Fruit fly (Drosophila melanogaster) whole organism, adult: Measurements from ENCODE around the gene CG32801.

ENCODE experiments used
- CG11617 ChIP-seq: fragments of 200-800 bp; sonication (Bioruptor generic); optimal IDR thresholded peaks from 2 replicates; lab custom pipeline; 2017; ENCODE audit warnings: mild to moderate bottlenecking, missing biosample characterization, missing genetic modification reagents, missing genetic modification characterization
- CG12768 ChIP-seq: fragments of 200-800 bp; sonication (Bioruptor generic); optimal IDR thresholded peaks from 2 replicates; lab custom pipeline; 2017; ENCODE audit warnings: missing biosample characterization, missing genetic modification characterization, mild to moderate bottlenecking, moderate library complexity, missing genetic modification reagents
- CG14711 ChIP-seq: fragments of 200-800 bp; sonication (Bioruptor generic); optimal IDR thresholded peaks from 2 replicates; lab custom pipeline; 2018; ENCODE audit warnings: missing biosample characterization, mild to moderate bottlenecking, missing genetic modification characterization, moderate library complexity
- CG1620 ChIP-seq: fragments of 200-800 bp; sonication (Bioruptor generic); optimal IDR thresholded peaks from 2 replicates; lab custom pipeline; 2016; ENCODE audit warnings: missing biosample characterization, missing genetic modification characterization
- CG33017 ChIP-seq: fragments of 200-800 bp; sonication (Bioruptor generic); optimal IDR thresholded peaks from 2 replicates; lab custom pipeline; 2018; ENCODE audit warnings: missing biosample characterization, mild to moderate bottlenecking, missing genetic modification characterization, moderate library complexity
- CG5204 ChIP-seq: fragments of 200-800 bp; sonication (Bioruptor generic); optimal IDR thresholded peaks from 2 replicates; lab custom pipeline; 2016; ENCODE audit warnings: missing biosample characterization, missing genetic modification characterization
- CG7045 ChIP-seq: fragments of 200-800 bp; sonication (Bioruptor generic); optimal IDR thresholded peaks from 2 replicates; lab custom pipeline; 2017; ENCODE audit warnings: missing biosample characterization, mild to moderate bottlenecking, missing genetic modification characterization
- CG7101 ChIP-seq: fragments of 200-800 bp; sonication (Bioruptor generic); optimal IDR thresholded peaks from 2 replicates; lab custom pipeline; 2018; ENCODE audit warnings: missing biosample characterization, mild to moderate bottlenecking, missing genetic modification characterization, moderate library complexity
- Clk ChIP-seq: fragments of 200-800 bp; sonication (Bioruptor generic); optimal IDR thresholded peaks from 2 replicates; lab custom pipeline; 2017; ENCODE audit warnings: missing biosample characterization, missing genetic modification characterization
- Crg-1 ChIP-seq: fragments of 200-800 bp; sonication (Bioruptor generic); optimal IDR thresholded peaks from 2 replicates; lab custom pipeline; 2016; ENCODE audit warnings: missing biosample characterization, missing genetic modification characterization
- Hr96 ChIP-seq: fragments of 200-800 bp; sonication (Bioruptor generic); optimal IDR thresholded peaks from 2 replicates; lab custom pipeline; 2016; ENCODE audit warnings: missing biosample characterization, missing genetic modification characterization
- Mnt ChIP-seq: fragments of 200-800 bp; sonication (Bioruptor generic); optimal IDR thresholded peaks from 2 replicates; lab custom pipeline; 2016; ENCODE audit warnings: missing biosample characterization, mild to moderate bottlenecking, missing genetic modification characterization
- bab1 ChIP-seq: fragments of 200-800 bp; sonication (Bioruptor generic); optimal IDR thresholded peaks from 3 replicates; lab custom pipeline; 2019; ENCODE audit warnings: missing biosample characterization, mild to moderate bottlenecking, missing genetic modification characterization, moderate library complexity
- cic ChIP-seq: fragments of 200-800 bp; sonication (Bioruptor generic); optimal IDR thresholded peaks from 2 replicates; lab custom pipeline; 2017; ENCODE audit warnings: missing biosample characterization, mild to moderate bottlenecking, missing genetic modification characterization, moderate library complexity
- cnc ChIP-seq, 2 experiments: fragments of >200 bp; optimal IDR thresholded peaks; 2 replicates each; lab custom pipeline; 2017
- kay ChIP-seq: fragments of 200-800 bp; sonication (Bioruptor generic); peaks from one replicate; lab custom pipeline; 2016; ENCODE audit warnings: missing biosample characterization, missing genetic modification characterization, borderline replicate concordance
- ovo ChIP-seq: fragments of 200-800 bp; sonication (Bioruptor generic); optimal IDR thresholded peaks from 2 replicates; lab custom pipeline; 2016; ENCODE audit warnings: missing biosample characterization, missing genetic modification characterization
- pad ChIP-seq: fragments of 200-800 bp; sonication (Bioruptor generic); optimal IDR thresholded peaks from 3 replicates; lab custom pipeline; 2017; ENCODE audit warnings: missing biosample characterization, missing genetic modification characterization, mild to moderate bottlenecking, moderate library complexity, missing genetic modification reagents
- tj ChIP-seq: fragments of 200-800 bp; sonication (Bioruptor generic); optimal IDR thresholded peaks from 3 replicates; lab custom pipeline; 2017; ENCODE audit warnings: missing biosample characterization, mild to moderate bottlenecking, missing genetic modification characterization, moderate library complexity
- toe ChIP-seq: fragments of 200-800 bp; sonication (Bioruptor generic); optimal IDR thresholded peaks from 2 replicates; lab custom pipeline; 2016; ENCODE audit warnings: missing biosample characterization, missing genetic modification characterization

The CG32801 gene

DNA sequence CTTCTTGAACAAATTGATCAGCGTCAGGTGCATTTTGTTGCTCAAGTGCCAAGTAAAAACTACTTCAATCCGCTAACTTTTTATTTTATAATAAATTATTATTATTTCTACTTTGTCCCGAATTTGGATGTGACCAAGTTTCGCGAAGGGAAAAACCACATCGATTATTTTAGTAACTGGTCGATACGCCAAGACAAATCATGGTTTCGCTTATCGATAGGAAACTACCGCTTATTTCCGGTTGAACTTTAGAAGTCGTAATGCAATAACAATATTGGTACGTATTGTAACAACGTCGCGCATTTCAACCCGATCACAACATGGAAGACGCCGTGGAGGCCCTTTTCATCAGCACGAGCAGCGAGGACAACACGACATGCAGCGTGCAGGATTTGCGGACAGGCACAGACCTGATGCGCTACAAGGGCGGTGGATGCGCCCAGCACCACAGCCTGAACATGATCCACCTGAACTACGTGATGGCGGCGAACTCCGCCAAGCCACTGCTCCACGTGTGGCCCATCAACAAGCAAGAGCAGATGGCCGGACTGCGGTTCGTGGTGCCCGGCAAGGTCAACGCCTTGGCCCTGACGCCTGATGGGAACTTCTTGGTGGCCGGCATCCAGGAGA, 25.8 kb downstream of the CG32801 start, which contains the start of the genes CG14817 and CG14805:
Gene CG14817 (minus strand): TSS at position 164 of the 630 bp plus-strand sequence.
Gene CG14805 (plus strand): TSS at position 211 of the 630 bp plus-strand sequence.
- TF ChIP-seq pad (GFP tag; lab: Kevin White, UChicago) (peak; percentile 70), CG1620 (peak; percentile 68), Crg-1 (peak; percentile 76), CG7101 (peak; percentile 92), kay (GFP tag; lab: Kevin White, UChicago) (no peak), CG7045 (peak; percentile 58), Hr96 (GFP tag; lab: Kevin White, UChicago) (no peak), tj (GFP tag; lab: Kevin White, UChicago) (peak; percentile 63), CG11617 (GFP tag; lab: Kevin White, UChicago) (peak; percentile 90), ovo (GFP tag; lab: Kevin White, UChicago) (peak; percentile 71), Clk (GFP tag; lab: Kevin White, UChicago) (no peak), Mnt (GFP tag; lab: Kevin White, UChicago) (peak; percentile 84), CG33017 (tag; lab: Kevin White, UChicago) (peak; percentile 65), CG14711 (peak; percentile 79), CG12768 (GFP tag; lab: Kevin White, UChicago) (peak; percentile 58), bab1 (peak; percentile 95), cic (GFP tag; lab: Kevin White, UChicago) (peak; percentile 31), CG5204 (GFP tag; lab: Kevin White, UChicago) (no peak)

DNA sequence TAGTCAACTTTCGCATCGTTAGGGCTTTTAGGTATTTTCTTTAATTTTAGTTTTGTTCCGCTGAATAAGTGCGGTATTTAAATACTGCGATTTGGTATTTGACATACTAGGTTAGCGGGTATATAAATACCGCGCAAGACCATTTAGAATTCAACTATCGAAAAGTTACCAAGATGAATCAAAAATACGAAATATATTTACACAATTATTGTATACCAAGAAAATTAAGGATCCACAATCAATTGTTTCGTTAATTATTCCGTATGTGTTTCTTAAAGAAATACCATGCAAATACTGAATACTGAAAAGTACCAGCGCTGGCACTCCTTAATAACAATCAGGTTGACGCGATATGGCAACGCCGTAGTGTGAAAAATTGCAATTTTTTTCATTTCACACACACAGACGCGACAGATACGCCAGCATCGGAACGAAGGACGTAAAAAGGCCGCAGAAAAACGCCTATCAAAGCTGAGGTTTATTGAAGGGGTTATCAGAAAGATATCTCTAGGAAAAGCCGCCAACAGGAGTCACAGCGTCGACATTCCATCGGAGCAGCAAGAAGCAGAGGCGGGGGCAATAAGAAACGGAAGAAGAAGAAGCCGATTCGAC, 29.4 kb downstream of the CG32801 start, which contains the start of the genes Pgam5 and Vps26:
Gene Pgam5 (minus strand): TSS at position 51 of the 612 bp plus-strand sequence.
Gene Vps26 (plus strand): TSS at position 339 of the 612 bp plus-strand sequence.
- TF ChIP-seq CG14711, result peak; percentile 5
- no peak for TF ChIP-seq CG11617 (GFP tag; lab: Kevin White, UChicago)
- no peak for TF ChIP-seq Crg-1
- peak; percentile 67 for TF ChIP-seq tj (GFP tag; lab: Kevin White, UChicago)
- TF ChIP-seq pad (GFP tag; lab: Kevin White, UChicago), result peak; percentile 12
- peak; percentile 52 for TF ChIP-seq Mnt (GFP tag; lab: Kevin White, UChicago)
- TF ChIP-seq CG12768 (GFP tag; lab: Kevin White, UChicago), result no peak
- TF ChIP-seq toe (GFP tag; lab: Kevin White, UChicago), result no peak

DNA sequence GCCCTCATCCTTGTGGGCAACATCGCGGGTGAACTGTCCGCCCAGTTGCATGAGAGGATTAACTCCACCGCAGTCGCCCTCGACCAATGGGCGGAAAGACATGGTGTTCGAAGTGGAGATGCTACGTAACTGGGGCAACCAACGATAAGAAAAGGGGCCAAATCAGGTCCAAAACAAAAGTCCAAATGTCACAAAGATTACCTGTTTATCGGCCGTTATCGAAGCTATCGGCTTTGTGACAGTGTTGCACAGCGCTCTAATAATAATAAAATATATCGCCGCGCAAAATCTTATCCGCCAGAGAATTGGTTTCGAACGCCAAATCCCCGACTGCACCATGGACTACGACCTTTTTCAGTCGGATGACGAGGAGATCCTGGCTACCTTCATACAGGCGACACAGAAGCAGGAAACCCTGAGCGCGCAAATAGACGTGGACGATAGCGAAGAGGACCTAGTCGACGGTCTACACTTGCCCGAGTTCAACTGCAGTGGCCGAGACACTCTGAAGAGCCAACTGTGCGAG, 34.3 kb downstream of the CG32801 start, which contains the start of the genes CG14803 and Pex5:
Gene CG14803 (plus strand): TSS at position 285 of the 526 bp plus-strand sequence.
Gene Pex5 (minus strand): TSS at position 476 of the 526 bp plus-strand sequence.
- TF ChIP-seq CG1620 (peak; percentile 56), CG33017 (tag; lab: Kevin White, UChicago) (no peak), CG12768 (GFP tag; lab: Kevin White, UChicago) (peak; percentile 63), Crg-1 (peak; percentile 24), bab1 (peak; percentile 63), Mnt (GFP tag; lab: Kevin White, UChicago) (peak; percentile 48), CG7101 (peak; percentile 55), cic (GFP tag; lab: Kevin White, UChicago) (no peak), toe (GFP tag; lab: Kevin White, UChicago) (no peak), CG11617 (GFP tag; lab: Kevin White, UChicago) (peak; percentile 21), pad (GFP tag; lab: Kevin White, UChicago) (peak; percentile 47), CG14711 (no peak)

dm6 chrX:1865673-1866072, 37.3 kb downstream of the CG32801 start, which contains the start of the genes Gcna and MED18:
Gene Gcna, minus strand, starts transcription at chrX:1865835.
Gene MED18, plus strand, starts transcription at chrX:1865909.
- TF ChIP-seq CG12768 (GFP tag; lab: Kevin White, UChicago) (no peak), ovo (GFP tag; lab: Kevin White, UChicago) (peak; percentile 10), Hr96 (GFP tag; lab: Kevin White, UChicago) (no peak), Crg-1 (no peak), tj (GFP tag; lab: Kevin White, UChicago) (no peak), CG14711 (no peak), bab1 (peak; percentile 28)

DNA sequence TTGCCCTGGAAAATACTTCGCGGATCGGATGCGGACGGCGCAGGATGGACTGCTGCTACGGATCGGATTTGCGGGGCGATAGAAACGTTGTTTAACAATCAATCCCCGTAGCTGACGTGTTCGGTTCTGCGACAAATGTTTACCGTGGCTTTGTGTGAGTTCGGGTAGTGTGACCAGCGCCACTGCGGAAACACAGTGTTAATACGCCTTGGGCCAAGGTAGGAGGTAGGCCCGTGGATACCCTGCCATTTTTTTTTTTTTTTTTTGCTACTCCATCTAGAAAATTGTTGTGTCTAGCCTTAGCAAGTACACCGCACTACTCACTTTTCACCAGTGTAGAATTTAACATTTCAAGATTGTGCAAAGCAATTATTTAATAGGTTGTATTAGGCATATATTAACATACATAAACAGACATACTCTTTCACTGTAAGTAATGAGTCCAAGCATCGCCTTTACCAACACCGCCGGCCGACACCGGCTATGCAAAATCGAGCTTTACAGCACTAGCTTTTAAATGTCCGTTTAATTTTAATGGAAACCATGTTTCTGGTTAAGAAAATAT, 41.3 kb downstream of the CG32801 start, which contains the start of gene deltaCOP:
Gene deltaCOP (minus strand): TSS at position 171 of the 565 bp plus-strand sequence.
- peak; percentile 82 for TF ChIP-seq pad (GFP tag; lab: Kevin White, UChicago)
- peak; percentile 86 for TF ChIP-seq CG7101
- TF ChIP-seq CG33017 (tag; lab: Kevin White, UChicago), result peak; percentile 61
- peak; percentile 96 for TF ChIP-seq Crg-1
- TF ChIP-seq ovo (GFP tag; lab: Kevin White, UChicago), result peak; percentile 88
- TF ChIP-seq kay (GFP tag; lab: Kevin White, UChicago), result no peak
- TF ChIP-seq Hr96 (GFP tag; lab: Kevin White, UChicago), result no peak
- peak; percentile 35 for TF ChIP-seq cic (GFP tag; lab: Kevin White, UChicago)
- TF ChIP-seq CG12768 (GFP tag; lab: Kevin White, UChicago), result peak; percentile 71
- peak; percentile 65 for TF ChIP-seq CG14711
- peak; percentile 53 for TF ChIP-seq CG7045
- TF ChIP-seq Clk (GFP tag; lab: Kevin White, UChicago), result peak; percentile 6
- TF ChIP-seq Mnt (GFP tag; lab: Kevin White, UChicago), result peak; percentile 90
- peak; percentile 88 for TF ChIP-seq CG11617 (GFP tag; lab: Kevin White, UChicago)
- TF ChIP-seq CG5204 (GFP tag; lab: Kevin White, UChicago), result no peak
- TF ChIP-seq toe (GFP tag; lab: Kevin White, UChicago), result no peak
- peak; percentile 67 for TF ChIP-seq tj (GFP tag; lab: Kevin White, UChicago)
- TF ChIP-seq CG1620, result peak; percentile 94
- TF ChIP-seq bab1, result peak; percentile 75
- no peak for TF ChIP-seq cnc (optimal IDR thresholded peaks at IDR 0.05; lab: Kevin White, UChicago)
